Fruit fly (Drosophila melanogaster) whole organism, embryonic: ENCODE results near the gene nan.

Experiments used
- C15 ChIP-seq: fragments of 200-800 bp; sonication (Bioruptor generic); IDR thresholded peaks from 3 replicates; pipeline ENCODE4 v1.3.6; 2022; ENCODE audit warnings: missing biosample characterization, missing genetic modification characterization
- CG10462 ChIP-seq: fragments of 200-800 bp; sonication (Bioruptor generic); optimal IDR thresholded peaks from 2 replicates; lab custom pipeline; 2016; ENCODE audit warnings: missing biosample characterization, missing genetic modification characterization
- CG10565 ChIP-seq: fragments of 200-800 bp; sonication (Bioruptor generic); optimal IDR thresholded peaks from 3 replicates; lab custom pipeline; 2016; ENCODE audit warnings: missing biosample characterization, mild to moderate bottlenecking, missing genetic modification characterization
- CG12104 ChIP-seq: fragments of 200-800 bp; sonication (Bioruptor generic); optimal IDR thresholded peaks from 3 replicates; lab custom pipeline; 2016; ENCODE audit warnings: missing biosample characterization, missing genetic modification characterization
- CG14441 ChIP-seq: fragments of 200-800 bp; sonication (Bioruptor generic); IDR thresholded peaks from 2 replicates; pipeline ENCODE4 v1.3.6; 2022; ENCODE audit warnings: missing biosample characterization, missing genetic modification characterization
- CG15479 ChIP-seq: fragments of 200-800 bp; sonication (Bioruptor generic); optimal IDR thresholded peaks from 3 replicates; lab custom pipeline; 2019; ENCODE audit warnings: missing biosample characterization, mild to moderate bottlenecking, missing genetic modification characterization, moderate library complexity
- CG16815 ChIP-seq: fragments of 200-800 bp; sonication (Bioruptor generic); optimal IDR thresholded peaks from 3 replicates; lab custom pipeline; 2017; ENCODE audit warnings: missing biosample characterization, mild to moderate bottlenecking, missing genetic modification characterization
- CG17186 ChIP-seq: fragments of 200-800 bp; sonication (Bioruptor generic); optimal IDR thresholded peaks from 3 replicates; lab custom pipeline; 2017; ENCODE audit warnings: missing biosample characterization, missing genetic modification reagents, missing genetic modification characterization
- CG17912 ChIP-seq: fragments of 200-800 bp; sonication (Bioruptor generic); optimal IDR thresholded peaks from 2 replicates; lab custom pipeline; 2018; ENCODE audit warnings: missing biosample characterization, mild to moderate bottlenecking, missing genetic modification characterization
- CG2875 ChIP-seq: fragments of 200-800 bp; sonication (Bioruptor generic); optimal IDR thresholded peaks from 2 replicates; lab custom pipeline; 2017; ENCODE audit warnings: missing biosample characterization, mild to moderate bottlenecking, missing genetic modification characterization, missing genetic modification reagents
- CG30403 ChIP-seq: fragments of 200-800 bp; sonication (Bioruptor generic); optimal IDR thresholded peaks from 3 replicates; lab custom pipeline; 2016; ENCODE audit warnings: missing biosample characterization, missing genetic modification characterization
- CG3065 ChIP-seq: fragments of 200-800 bp; sonication (Bioruptor generic); optimal IDR thresholded peaks from 2 replicates; lab custom pipeline; 2016; ENCODE audit warnings: missing biosample characterization, missing genetic modification characterization
- CG3281 ChIP-seq: fragments of 200-800 bp; sonication (Bioruptor generic); optimal IDR thresholded peaks from 3 replicates; lab custom pipeline; 2017; ENCODE audit warnings: missing biosample characterization, mild to moderate bottlenecking, missing genetic modification characterization
- CG4360 ChIP-seq: fragments of 200-800 bp; sonication (Bioruptor generic); IDR thresholded peaks from 2 replicates; pipeline ENCODE4 v1.3.6; 2022; ENCODE audit warnings: missing biosample characterization, missing genetic modification characterization
- CG4617 ChIP-seq: fragments of 200-800 bp; sonication (Bioruptor generic); optimal IDR thresholded peaks from 3 replicates; lab custom pipeline; 2016; ENCODE audit warnings: missing biosample characterization, missing genetic modification characterization, borderline replicate concordance
- CG6175 ChIP-seq: fragments of 200-800 bp; sonication (Bioruptor generic); IDR thresholded peaks from 3 replicates; pipeline ENCODE4 v1.3.6; 2022; ENCODE audit warnings: missing biosample characterization, missing genetic modification characterization
- CG6272 ChIP-seq: fragments of 200-800 bp; sonication (Bioruptor generic); IDR thresholded peaks from 2 replicates; pipeline ENCODE4 v1.3.6; 2022; ENCODE audit warnings: missing biosample characterization, missing genetic modification characterization
- D ChIP-seq, 2 experiments: fragments of 200-800 bp in 1 of 2; fragments of >200 bp in 1 of 2; sonication (Bioruptor generic) in 1 of 2; optimal IDR thresholded peaks; 2 replicates in 1 of 2; 3 replicates in 1 of 2; lab custom pipeline; 2017; ENCODE audit warnings: mild to moderate bottlenecking in 1 of 2, missing biosample characterization in 1 of 2, missing genetic modification characterization in 1 of 2, missing genetic modification reagents in 1 of 2
- Ptx1 ChIP-seq: fragments of 200-800 bp; sonication (Bioruptor generic); IDR thresholded peaks from 2 replicates; pipeline ENCODE4 v1.3.6; 2022; ENCODE audit warnings: missing biosample characterization, missing genetic modification characterization
- Scr ChIP-seq: fragments of 200-800 bp; sonication (Bioruptor generic); IDR thresholded peaks from 2 replicates; pipeline ENCODE4 v1.3.6; 2022; ENCODE audit warnings: missing biosample characterization, missing genetic modification characterization; ENCODE audit not compliant: partially characterized antibody
- Sox102F ChIP-seq: fragments of 200-800 bp; sonication (Bioruptor generic); optimal IDR thresholded peaks from 2 replicates; lab custom pipeline; 2018; ENCODE audit warnings: missing biosample characterization, mild to moderate bottlenecking, missing genetic modification characterization, moderate library complexity
- Xbp1 ChIP-seq: fragments of 200-800 bp; sonication (Bioruptor generic); optimal IDR thresholded peaks from 3 replicates; lab custom pipeline; 2016; ENCODE audit warnings: missing biosample characterization, mild to moderate bottlenecking, missing genetic modification characterization
- al ChIP-seq: fragments of 200-800 bp; sonication (Bioruptor generic); IDR thresholded peaks from 2 replicates; pipeline ENCODE4 v1.3.6; 2022; ENCODE audit warnings: missing biosample characterization, missing genetic modification characterization
- amos ChIP-seq: fragments of 200-800 bp; sonication (Bioruptor generic); IDR thresholded peaks from 2 replicates; pipeline ENCODE4 v1.3.6; 2022; ENCODE audit warnings: missing biosample characterization, missing genetic modification characterization; ENCODE audit not compliant: partially characterized antibody
- cad ChIP-seq: fragments of >200 bp; optimal IDR thresholded peaks from 2 replicates; lab custom pipeline; 2017; ENCODE audit warnings: missing biosample characterization, missing genetic modification characterization
- chinmo ChIP-seq: fragments of 200-800 bp; sonication (Bioruptor generic); IDR thresholded peaks from 4 replicates; pipeline ENCODE4 v1.3.6; 2022; ENCODE audit warnings: missing biosample characterization, missing genetic modification characterization; ENCODE audit not compliant: partially characterized antibody
- crp ChIP-seq, 2 experiments: fragments of 200-800 bp; sonication (Bioruptor generic); optimal IDR thresholded peaks; 2 replicates in 1 of 2; 3 replicates in 1 of 2; lab custom pipeline; 2017; ENCODE audit warnings: missing biosample characterization in 2 of 2, missing genetic modification characterization in 2 of 2, mild to moderate bottlenecking in 1 of 2, moderate library complexity in 1 of 2
- dmrt99B ChIP-seq: fragments of 200-800 bp; sonication (Bioruptor generic); optimal IDR thresholded peaks from 2 replicates; lab custom pipeline; 2018; ENCODE audit warnings: missing biosample characterization, mild to moderate bottlenecking, missing genetic modification characterization, moderate library complexity
- fd64A ChIP-seq: fragments of 200-800 bp; sonication (Bioruptor generic); optimal IDR thresholded peaks from 3 replicates; lab custom pipeline; 2018; ENCODE audit warnings: missing biosample characterization, mild to moderate bottlenecking, missing genetic modification characterization
- fu2 ChIP-seq: fragments of 200-800 bp; sonication (Bioruptor generic); optimal IDR thresholded peaks from 2 replicates; lab custom pipeline; 2016; ENCODE audit warnings: missing biosample characterization, missing genetic modification characterization
- grn ChIP-seq: fragments of 200-800 bp; sonication (Bioruptor generic); optimal IDR thresholded peaks from 3 replicates; lab custom pipeline; 2017; ENCODE audit warnings: missing biosample characterization, missing genetic modification characterization
- inv ChIP-seq: fragments of 200-800 bp; sonication (Bioruptor generic); IDR thresholded peaks from 2 replicates; pipeline ENCODE4 v1.3.6; 2022; ENCODE audit warnings: missing biosample characterization, missing genetic modification characterization; ENCODE audit not compliant: partially characterized antibody
- jigr1 ChIP-seq: fragments of 200-800 bp; sonication (Bioruptor generic); IDR thresholded peaks from 3 replicates; pipeline ENCODE4 v1.3.6; 2022; ENCODE audit warnings: missing biosample characterization, missing genetic modification characterization
- lola ChIP-seq, 3 experiments: fragments of >200 bp in 2 of 3; fragments of 200-800 bp in 1 of 3; sonication (Bioruptor generic) in 1 of 3; optimal IDR thresholded peaks; 2 replicates each; lab custom pipeline; 2017 to 2019; ENCODE audit warnings: missing biosample characterization in 3 of 3, missing genetic modification characterization in 3 of 3, mild to moderate bottlenecking in 1 of 3, moderate library complexity in 1 of 3
- run ChIP-seq: fragments of 200-800 bp; sonication (Bioruptor generic); optimal IDR thresholded peaks from 3 replicates; lab custom pipeline; 2018; ENCODE audit warnings: missing biosample characterization, mild to moderate bottlenecking, missing genetic modification characterization
- slp2 ChIP-seq: fragments of 200-800 bp; sonication (Bioruptor generic); optimal IDR thresholded peaks from 2 replicates; lab custom pipeline; 2016; ENCODE audit warnings: missing biosample characterization, missing genetic modification characterization
- sob ChIP-seq: fragments of 200-800 bp; sonication (Bioruptor generic); IDR thresholded peaks from 2 replicates; pipeline ENCODE4 v1.3.6; 2022; ENCODE audit warnings: missing biosample characterization, missing genetic modification characterization
- stc ChIP-seq: fragments of 200-800 bp; sonication (Bioruptor generic); IDR thresholded peaks from 2 replicates; pipeline ENCODE4 v1.3.6; 2022; ENCODE audit warnings: missing biosample characterization, missing genetic modification characterization
- tll ChIP-seq, 2 experiments: fragments of 200-800 bp in 1 of 2; fragments of >200 bp in 1 of 2; sonication (Bioruptor generic) in 1 of 2; optimal IDR thresholded peaks; 2 replicates each; lab custom pipeline; 2017 to 2019; ENCODE audit warnings: missing biosample characterization in 2 of 2, missing genetic modification characterization in 2 of 2, mild to moderate bottlenecking in 1 of 2, moderate library complexity in 1 of 2
- ttk ChIP-seq: fragments of 200-800 bp; sonication (Bioruptor generic); IDR thresholded peaks from 2 replicates; pipeline ENCODE4 v2.1.2; 2022; ENCODE audit warnings: missing biosample characterization, missing genetic modification characterization
- twi ChIP-seq: fragments of 200-800 bp; optimal IDR thresholded peaks from 2 replicates; lab custom pipeline; 2019; ENCODE audit warnings: missing biosample characterization, mild to moderate bottlenecking, missing genetic modification characterization, moderate library complexity
- usp ChIP-seq: fragments of >200 bp; optimal IDR thresholded peaks from 2 replicates; lab custom pipeline; 2017; ENCODE audit warnings: missing biosample characterization, missing genetic modification characterization
- vnd ChIP-seq: fragments of 200-800 bp; sonication (Bioruptor generic); IDR thresholded peaks from 3 replicates; pipeline ENCODE4 v1.3.6; 2022; ENCODE audit warnings: missing biosample characterization, missing genetic modification characterization; ENCODE audit not compliant: partially characterized antibody
- zen ChIP-seq: fragments of 200-800 bp; sonication (Bioruptor generic); optimal IDR thresholded peaks from 3 replicates; lab custom pipeline; 2018; ENCODE audit warnings: missing biosample characterization, mild to moderate bottlenecking, missing genetic modification characterization, moderate library complexity

Gene nan

dm6 chr3L:14157919-14158541 lies 31.4 kb downstream of the nan start (continued):
- no peak for TF ChIP-seq Xbp1 (GFP tag; lab: Kevin White, UChicago)
- peak; percentile 48 for TF ChIP-seq grn (GFP tag; lab: Kevin White, UChicago)
- no peak for TF ChIP-seq inv (GFP tag; lab: Robert Waterston, UW)
- no peak for TF ChIP-seq CG14441 (GFP tag; lab: Robert Waterston, UW)
- 0 out of 4 replicates have a peak, but pooled peaks have one; percentile 54 for TF ChIP-seq chinmo (GFP tag; lab: Robert Waterston, UW)

DNA sequence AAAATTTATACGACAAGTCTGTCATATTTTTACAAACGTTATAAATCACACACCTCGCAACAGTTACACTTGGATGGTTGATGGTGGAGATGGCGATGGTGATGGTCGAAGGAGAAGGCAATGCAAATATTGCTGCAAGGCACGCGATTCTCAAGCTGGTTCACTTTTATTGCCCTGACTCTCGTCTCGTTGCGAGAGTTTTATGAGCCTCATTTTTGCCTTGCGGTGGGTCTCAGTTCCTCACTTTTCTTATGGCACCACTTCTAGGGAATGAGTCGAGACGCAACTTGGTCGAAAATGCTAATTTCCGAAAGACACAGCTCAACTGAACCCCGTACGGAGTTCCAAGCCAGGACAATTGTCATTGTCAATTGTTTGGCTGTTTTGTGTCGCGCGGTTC lies 34.5 kb downstream of the nan start:
- TF ChIP-seq amos (GFP tag; lab: Robert Waterston, UW) (no peak), lola (GFP tag; optimal IDR thresholded peaks at IDR 0.05; lab: Kevin White, UChicago) (no peak), al (GFP tag; lab: Robert Waterston, UW) (no peak), stc (GFP tag; lab: Robert Waterston, UW) (no peak), run (tag; lab: Kevin White, UChicago) (no peak), tll (GFP tag; optimal IDR thresholded peaks at IDR 0.05; lab: Kevin White, UChicago) (peak in 1 of 2 experiments; percentile 30), CG16815 (GFP tag; lab: Kevin White, UChicago) (no peak), sob (GFP tag; lab: Robert Waterston, UW) (no peak), cad (GFP tag; lab: Kevin White, UChicago) (peak; percentile 97), CG3065 (GFP tag; lab: Kevin White, UChicago) (no peak), CG2875 (GFP tag; lab: Kevin White, UChicago) (no peak), CG6175 (GFP tag; lab: Robert Waterston, UW) (no peak), fu2 (GFP tag; lab: Kevin White, UChicago) (no peak), D (optimal IDR thresholded peaks at IDR 0.05; lab: Kevin White, UChicago) (peak; percentile 81), D (GFP tag; optimal IDR thresholded peaks at IDR 0.05; lab: Kevin White, UChicago) (no peak), jigr1 (GFP tag; lab: Robert Waterston, UW) (no peak), CG30403 (GFP tag; lab: Kevin White, UChicago) (no peak), CG10462 (GFP tag; lab: Kevin White, UChicago) (no peak), C15 (no peak), zen (tag; lab: Kevin White, UChicago) (peak; percentile 32)
- TF ChIP-seq, all 482 proteins: peak for 4

- TF ChIP-seq cad (GFP tag; lab: Kevin White, UChicago) (peak; percentile 85), Sox102F (no peak), CG3281 (no peak), tll (GFP tag; optimal IDR thresholded peaks at IDR 0.05; lab: Kevin White, UChicago) (peak in 1 of 2 experiments; percentile 98), twi (peak; percentile 54), zen (tag; lab: Kevin White, UChicago) (peak; percentile 85), CG17186 (GFP tag; lab: Kevin White, UChicago) (no peak), Scr (GFP tag; lab: Robert Waterston, UW) (no peak), CG15479 (GFP tag; lab: Kevin White, UChicago) (peak; percentile 32)
These were observed 35.8 kb downstream of the nan start for dm6 chr3L:14153644-14154043.

DNA sequence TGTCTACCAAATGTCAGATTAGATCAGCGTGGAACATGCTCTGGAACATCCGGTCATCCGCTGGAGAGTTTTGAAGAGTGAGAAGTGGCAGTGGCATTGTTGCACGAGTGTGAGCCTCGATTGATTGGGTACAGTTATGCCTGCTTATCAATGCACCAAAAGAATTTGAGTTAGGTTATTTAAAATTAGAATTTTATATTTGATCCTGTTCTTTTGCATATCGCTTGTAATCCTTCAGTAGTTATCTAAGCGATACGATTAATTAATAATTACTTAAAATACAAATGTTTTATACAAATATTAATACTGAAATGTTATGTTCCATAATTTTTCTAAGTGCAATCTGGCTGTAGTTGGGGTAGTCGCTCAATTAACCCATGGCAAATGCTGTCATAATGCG lies 36.8 kb downstream of the nan start:
- no peak for TF ChIP-seq dmrt99B (tag; lab: Kevin White, UChicago)
- no peak for TF ChIP-seq usp
- no peak for TF ChIP-seq Ptx1 (GFP tag; lab: Robert Waterston, UW)
- TF ChIP-seq CG10565 (GFP tag; lab: Kevin White, UChicago), result no peak
- no peak for TF ChIP-seq sob (GFP tag; lab: Robert Waterston, UW)
- TF ChIP-seq CG12104 (GFP tag; lab: Kevin White, UChicago), result no peak
- TF ChIP-seq crp (GFP tag; optimal IDR thresholded peaks at IDR 0.05; lab: Kevin White, UChicago), result no peak
- TF ChIP-seq vnd, result no peak
- TF ChIP-seq fd64A (GFP tag; lab: Kevin White, UChicago), result no peak
- no peak for TF ChIP-seq slp2
- TF ChIP-seq CG17912 (GFP tag; lab: Kevin White, UChicago), result no peak
- TF ChIP-seq ttk (GFP tag; lab: Robert Waterston, UW), result no peak
- TF ChIP-seq CG4617, result no peak
- no peak for TF ChIP-seq CG6272 (GFP tag; lab: Robert Waterston, UW)
- TF ChIP-seq CG4360 (GFP tag; lab: Robert Waterston, UW), result no peak
